Fruit fly (Drosophila melanogaster) whole organism: ENCODE measurements around the gene Bili.

Experiments used
- Dll ChIP-seq: fragments of >200 bp; optimal IDR thresholded peaks from 2 replicates; lab custom pipeline; 2017
- EcR ChIP-seq, 2 experiments: fragments of >200 bp; optimal IDR thresholded peaks; 2 replicates each; lab custom pipeline; 2017; ENCODE audit warnings: missing biosample characterization in 2 of 2, missing genetic modification characterization in 2 of 2, missing genetic modification reagents in 2 of 2
- psq ChIP-seq: fragments of >200 bp; optimal IDR thresholded peaks from 2 replicates; lab custom pipeline; 2017
- usp ChIP-seq: fragments of >200 bp; optimal IDR thresholded peaks from 2 replicates; lab custom pipeline; 2017; ENCODE audit warnings: missing biosample characterization, missing genetic modification characterization, mixed read lengths

DNA sequence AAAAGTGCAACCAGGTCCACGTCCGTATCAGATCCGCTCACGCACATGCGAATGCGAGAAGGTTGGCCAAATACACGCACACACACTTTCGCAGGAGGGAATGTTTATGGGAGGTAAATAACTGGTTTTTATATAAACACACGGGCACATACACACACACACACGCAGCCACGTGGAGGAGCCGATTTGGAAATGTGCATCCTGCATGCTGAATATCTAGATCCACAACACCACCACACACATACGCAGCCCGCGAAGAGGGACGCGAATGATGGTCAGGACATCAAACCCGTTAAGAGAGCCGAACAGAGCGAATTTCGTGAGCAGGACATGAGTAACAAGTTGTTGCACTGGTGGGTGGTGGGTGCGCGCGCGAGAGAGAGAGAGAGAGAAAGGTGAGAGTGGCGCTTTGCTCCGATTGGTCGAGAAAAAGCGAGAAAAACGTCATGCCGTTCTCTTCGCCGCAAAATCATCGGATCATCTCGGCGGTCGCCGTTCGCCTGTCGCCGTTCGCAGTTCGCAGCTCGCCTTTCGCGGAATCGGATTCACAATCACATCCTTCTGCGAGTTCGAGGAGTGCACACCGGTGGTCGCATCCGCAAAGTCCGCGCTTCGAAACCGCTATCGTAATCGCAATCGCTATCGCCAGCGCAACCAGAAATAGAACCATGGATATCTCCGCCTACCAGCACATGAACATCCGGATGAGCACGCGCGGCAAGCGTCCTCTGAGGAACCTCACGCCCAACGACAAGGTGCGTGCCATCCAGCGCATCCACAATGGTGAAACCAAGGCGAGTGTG, 6.7 kb downstream of the Bili start, which contains the start of gene danr:
- TF ChIP-seq psq (lab: Kevin White, UChicago): no peak
- no peak for TF ChIP-seq usp (GFP tag; lab: Kevin White, UChicago)
- no peak for TF ChIP-seq EcR (GFP tag; optimal IDR thresholded peaks at IDR 0.05; lab: Kevin White, UChicago)
- peak; percentile 76 for TF ChIP-seq Dll (lab: Kevin White, UChicago)
